Worm (Caenorhabditis elegans): Measurements from ENCODE around the gene chil-17.
"Not testable (repeated sequence)": the region's sequence is repeated elsewhere in the genome, so short reads cannot be mapped to it uniquely, and the experiment has no call there.

DNA sequence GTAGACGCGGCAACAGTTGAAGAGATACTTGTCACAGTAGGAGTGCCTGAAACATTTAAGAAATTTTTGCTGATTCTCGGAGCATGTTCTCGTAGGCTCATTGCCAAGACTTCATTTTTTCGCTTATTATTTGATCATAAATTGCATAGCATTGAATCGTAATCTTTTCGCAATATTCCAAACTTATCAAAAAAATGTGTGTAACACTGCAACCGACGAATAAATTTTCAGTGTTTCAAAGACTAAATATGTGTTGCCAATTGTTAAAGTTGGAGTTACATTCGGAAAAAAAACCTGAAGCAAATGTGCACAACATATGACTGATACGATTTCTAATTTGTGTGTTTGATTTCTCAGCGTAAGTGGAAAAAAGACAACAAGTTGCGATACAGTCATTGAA, 19.5 kb upstream of the chil-17 start, which contains the start of gene R09D1.14:
- TF ChIP-seq Y22D7AL.16 (tag; optimal IDR thresholded peaks at IDR 0.05); dve-1 (tag; optimal IDR thresholded peaks at IDR 0.05); tbx-2 (tag; optimal IDR thresholded peaks at IDR 0.05); K09A11.1 (tag; optimal IDR thresholded peaks at IDR 0.05; ENCODE audit: insufficient read depth); ceh-14 (tag; optimal IDR thresholded peaks at IDR 0.05); pha-2 (tag; optimal IDR thresholded peaks at IDR 0.05); unc-3 (GFP tag; conservative IDR thresholded peaks at IDR 0.05); unc-3 (tag; optimal IDR thresholded peaks at IDR 0.05); fkh-10 (GFP tag; optimal IDR thresholded peaks at IDR 0.05): not testable (repeated sequence)

Measured in whole organism, late embryonic.